Worm (Caenorhabditis elegans) whole organism, L2 larva: ENCODE data around the gene ZC21.10.

Experiments
- C34F6.9 ChIP-seq: fragments of 150-350 bp; optimal IDR thresholded peaks from 2 replicates; lab custom pipeline; 2014; ENCODE audit warnings: missing biosample characterization, missing genetic modification characterization
- F13H6.1 ChIP-seq: sonication (generic microtip); optimal IDR thresholded peaks from 2 replicates; lab custom pipeline; 2016; ENCODE audit warnings: missing genetic modification characterization, missing compliant biosample characterization
- R02D3.7 ChIP-seq: fragments of 150-350 bp; optimal IDR thresholded peaks from 2 replicates; lab custom pipeline; 2014; ENCODE audit warnings: missing biosample characterization, missing genetic modification characterization
- Y55F3AM.14 ChIP-seq: fragments of 200-800 bp; sonication (Bioruptor generic); optimal IDR thresholded peaks from 2 replicates; lab custom pipeline; 2018; ENCODE audit warnings: mild to moderate bottlenecking, missing genetic modification characterization, missing compliant biosample characterization
- ZK546.5 ChIP-seq: sonication (generic microtip); optimal IDR thresholded peaks from 2 replicates; lab custom pipeline; 2017; ENCODE audit warnings: missing biosample characterization, missing genetic modification characterization
- alr-1 ChIP-seq: fragments of 150-350 bp; optimal IDR thresholded peaks from 2 replicates; lab custom pipeline; 2014; ENCODE audit warnings: missing biosample characterization, missing genetic modification characterization
- aly-2 ChIP-seq: fragments of 150-350 bp; optimal IDR thresholded peaks from 2 replicates; lab custom pipeline; 2014; ENCODE audit warnings: missing biosample characterization, missing genetic modification characterization
- blmp-1 ChIP-seq: sonication (generic microtip); optimal IDR thresholded peaks from 2 replicates; lab custom pipeline; 2017; ENCODE audit warnings: missing genetic modification characterization, mild to moderate bottlenecking, missing compliant biosample characterization, antibody characterized with exemption, moderate library complexity; ENCODE audit not compliant: insufficient read depth
- ceh-16 ChIP-seq: fragments of 150-350 bp; optimal IDR thresholded peaks from 2 replicates; lab custom pipeline; 2014; ENCODE audit warnings: missing biosample characterization, missing genetic modification characterization
- ceh-82 ChIP-seq: fragments of 150-350 bp; optimal IDR thresholded peaks from 2 replicates; lab custom pipeline; 2014; ENCODE audit warnings: missing biosample characterization, missing genetic modification characterization
- crh-2 ChIP-seq: sonication (generic microtip); optimal IDR thresholded peaks from 2 replicates; lab custom pipeline; 2017; ENCODE audit warnings: missing biosample characterization, missing genetic modification characterization
- dmd-4 ChIP-seq: sonication (generic microtip); optimal IDR thresholded peaks from 2 replicates; lab custom pipeline; 2017; ENCODE audit warnings: missing biosample characterization, missing genetic modification characterization
- egl-27 ChIP-seq: sonication (generic microtip); optimal IDR thresholded peaks from 3 replicates; lab custom pipeline; 2017; ENCODE audit warnings: missing biosample characterization, missing genetic modification reagents, missing genetic modification characterization
- elt-1 ChIP-seq: fragments of 150-350 bp; optimal IDR thresholded peaks from 2 replicates; lab custom pipeline; 2014; ENCODE audit warnings: missing biosample characterization, missing genetic modification characterization
- elt-3 ChIP-seq: sonication (generic microtip); optimal IDR thresholded peaks from 2 replicates; lab custom pipeline; 2017; ENCODE audit warnings: missing biosample characterization, missing genetic modification characterization
- fos-1 ChIP-seq: fragments of 150-350 bp; optimal IDR thresholded peaks from 2 replicates; lab custom pipeline; 2014; ENCODE audit warnings: missing biosample characterization, missing genetic modification characterization
- gmeb-1 ChIP-seq: fragments of 150-350 bp; optimal IDR thresholded peaks from 2 replicates; lab custom pipeline; 2014; ENCODE audit warnings: missing biosample characterization, missing genetic modification characterization
- lin-11 ChIP-seq: fragments of 150-350 bp; sonication (generic microtip); optimal IDR thresholded peaks from 2 replicates; lab custom pipeline; 2014; ENCODE audit warnings: missing biosample characterization, missing genetic modification characterization, inconsistent platforms, mixed read lengths
- mab-5 ChIP-seq: fragments of 150-350 bp; optimal IDR thresholded peaks from 2 replicates; lab custom pipeline; 2014; ENCODE audit warnings: missing biosample characterization, missing genetic modification characterization
- mbf-1 ChIP-seq: sonication (generic microtip); optimal IDR thresholded peaks from 2 replicates; lab custom pipeline; 2017; ENCODE audit warnings: missing biosample characterization, missing genetic modification characterization
- mdl-1 ChIP-seq, 2 experiments: fragments of 150-350 bp in 1 of 2; sonication (generic microtip) in 1 of 2; optimal IDR thresholded peaks; 2 replicates each; lab custom pipeline; 2017; ENCODE audit warnings: missing biosample characterization in 2 of 2, missing genetic modification characterization in 2 of 2
- nhr-10 ChIP-seq: sonication (generic microtip); optimal IDR thresholded peaks from 2 replicates; lab custom pipeline; 2017; ENCODE audit warnings: missing biosample characterization, missing genetic modification characterization
- nhr-11 ChIP-seq: fragments of 150-350 bp; optimal IDR thresholded peaks from 2 replicates; lab custom pipeline; 2014; ENCODE audit warnings: missing biosample characterization, missing genetic modification characterization
- nhr-12 ChIP-seq: fragments of 150-350 bp; optimal IDR thresholded peaks from 2 replicates; lab custom pipeline; 2014; ENCODE audit warnings: missing biosample characterization, missing genetic modification characterization
- nhr-129 ChIP-seq: fragments of 150-350 bp; optimal IDR thresholded peaks from 2 replicates; lab custom pipeline; 2014; ENCODE audit warnings: missing biosample characterization, missing genetic modification characterization
- nhr-21 ChIP-seq: fragments of 150-350 bp; optimal IDR thresholded peaks from 2 replicates; lab custom pipeline; 2014; ENCODE audit warnings: missing biosample characterization, missing genetic modification characterization
- nhr-23 ChIP-seq: fragments of 150-350 bp; optimal IDR thresholded peaks from 2 replicates; lab custom pipeline; 2014; ENCODE audit warnings: missing biosample characterization, missing genetic modification reagents, missing genetic modification characterization
- nhr-237 ChIP-seq: fragments of 150-350 bp; optimal IDR thresholded peaks from 2 replicates; lab custom pipeline; 2014; ENCODE audit warnings: missing biosample characterization, missing genetic modification characterization
- nhr-25 ChIP-seq: fragments of 150-350 bp; sonication (generic microtip); optimal IDR thresholded peaks from 3 replicates; lab custom pipeline; 2014; ENCODE audit warnings: missing biosample characterization, missing genetic modification characterization
- nhr-6 ChIP-seq: fragments of 150-350 bp; optimal IDR thresholded peaks from 2 replicates; lab custom pipeline; 2014; ENCODE audit warnings: missing biosample characterization, missing genetic modification characterization
- nhr-77 ChIP-seq: fragments of 150-350 bp; optimal IDR thresholded peaks from 2 replicates; lab custom pipeline; 2014; ENCODE audit warnings: missing biosample characterization, missing genetic modification characterization
- skn-1 ChIP-seq: sonication (generic microtip); optimal IDR thresholded peaks from 2 replicates; lab custom pipeline; 2017; ENCODE audit warnings: missing biosample characterization, missing genetic modification characterization
- sma-3 ChIP-seq: sonication (generic microtip); optimal IDR thresholded peaks from 2 replicates; lab custom pipeline; 2016; ENCODE audit warnings: missing genetic modification reagents, missing genetic modification characterization, missing compliant biosample characterization
- sma-9 ChIP-seq, 2 experiments: fragments of 150-350 bp in 1 of 2; sonication (generic microtip) in 1 of 2; optimal IDR thresholded peaks; 2 replicates each; lab custom pipeline; 2014 to 2016; ENCODE audit warnings: missing genetic modification characterization in 2 of 2, mild to moderate bottlenecking in 1 of 2, missing biosample characterization in 1 of 2, missing compliant biosample characterization in 1 of 2, missing genetic modification reagents in 1 of 2, moderate library complexity in 1 of 2
- snpc-4 ChIP-seq: fragments of 150-350 bp; optimal IDR thresholded peaks from 2 replicates; lab custom pipeline; 2014; ENCODE audit warnings: missing biosample characterization, missing genetic modification characterization
- unc-55 ChIP-seq: fragments of 150-350 bp; sonication (generic microtip); optimal IDR thresholded peaks from 3 replicates; lab custom pipeline; 2014; ENCODE audit warnings: missing biosample characterization, missing genetic modification reagents, missing genetic modification characterization
- unc-62 ChIP-seq: fragments of 150-350 bp; optimal IDR thresholded peaks from 2 replicates; lab custom pipeline; 2014; ENCODE audit warnings: missing biosample characterization, missing genetic modification reagents, missing genetic modification characterization
- zag-1 ChIP-seq: fragments of 150-350 bp; optimal IDR thresholded peaks from 2 replicates; lab custom pipeline; 2014; ENCODE audit warnings: missing biosample characterization, missing genetic modification characterization
- ztf-1 ChIP-seq: fragments of 200-800 bp; sonication (Bioruptor generic); conservative IDR thresholded peaks from 2 replicates; pipeline ENCODE4 v1.3.6; 2022; ENCODE audit warnings: missing genetic modification characterization, missing compliant biosample characterization
- ztf-11 ChIP-seq: sonication (generic microtip); optimal IDR thresholded peaks from 2 replicates; lab custom pipeline; 2017; ENCODE audit warnings: missing biosample characterization, missing genetic modification characterization
- ztf-4 ChIP-seq: fragments of 150-350 bp; optimal IDR thresholded peaks from 2 replicates; lab custom pipeline; 2014; ENCODE audit warnings: missing biosample characterization, missing genetic modification characterization

Gene ZC21.10

ce11 chrIII:8533900-8534299 is 4.0 kb downstream of the ZC21.10 start:
- TF ChIP-seq C34F6.9 (tag; lab: Kevin White, UChicago): peak; percentile 16
- TF ChIP-seq nhr-10 (tag; lab: Kevin White, UChicago): no peak
- TF ChIP-seq, all 48 proteins: peak for 1

- TF ChIP-seq elt-3 (tag; lab: Kevin White, UChicago): no peak
- no peak for TF ChIP-seq F13H6.1 (tag; lab: Kevin White, UChicago)
- TF ChIP-seq, all 48 proteins: peak for 0
Observed at ce11 chrIII:8534647-8535181, 4.8 kb downstream of the ZC21.10 start, which contains the start of gene trp-1. Gene trp-1 (plus strand): TSS chrIII:8535131.

- TF ChIP-seq lin-11 (tag; lab: Kevin White, UChicago) (no peak), sma-3 (no peak), nhr-129 (no peak), nhr-237 (tag; lab: Kevin White, UChicago) (no peak), egl-27 (tag; lab: Kevin White, UChicago) (no peak)
Observed at ce11 chrIII:8535445-8535844, 5.6 kb downstream of the ZC21.10 start.

ce11 chrIII:8545515-8545914 is 15.6 kb downstream of the ZC21.10 start, which contains the start of gene ZC21.6:
Gene ZC21.6 (minus strand): TSS chrIII:8545615.
- TF ChIP-seq nhr-77 (no peak), nhr-6 (tag; lab: Kevin White, UChicago) (no peak), zag-1 (tag; lab: Kevin White, UChicago) (no peak), sma-3 (no peak), sma-9 (GFP tag; optimal IDR thresholded peaks at IDR 0.05; lab: Kevin White, UChicago) (no peak), sma-9 (tag; optimal IDR thresholded peaks at IDR 0.05; lab: Kevin White, UChicago) (no peak), ceh-16 (tag; lab: Kevin White, UChicago) (no peak), fos-1 (no peak), unc-55 (no peak), nhr-25 (tag; lab: Kevin White, UChicago) (no peak), blmp-1 (no peak), alr-1 (tag; lab: Kevin White, UChicago) (no peak), ztf-11 (tag; lab: Kevin White, UChicago) (no peak), elt-1 (tag; lab: Kevin White, UChicago) (no peak), ztf-4 (tag; lab: Kevin White, UChicago) (no peak), ZK546.5 (tag; lab: Kevin White, UChicago) (no peak), R02D3.7 (tag; lab: Kevin White, UChicago) (no peak)
- TF ChIP-seq, all 48 proteins: peak for 0

ce11 chrIII:8551705-8552104 is 21.8 kb downstream of the ZC21.10 start:
- TF ChIP-seq elt-1 (tag; lab: Kevin White, UChicago): no peak

- TF ChIP-seq ztf-1: no peak
- TF ChIP-seq ZK546.5 (tag; lab: Kevin White, UChicago): no peak
- TF ChIP-seq Y55F3AM.14 (GFP tag; lab: Kevin White, UChicago): no peak
- peak; percentile 99 for TF ChIP-seq skn-1
- no peak for TF ChIP-seq aly-2
- no peak for TF ChIP-seq lin-11 (tag; lab: Kevin White, UChicago)
- TF ChIP-seq alr-1 (tag; lab: Kevin White, UChicago): no peak
- no peak for TF ChIP-seq nhr-23 (tag; lab: Kevin White, UChicago)
- TF ChIP-seq nhr-11: no peak
- peak; percentile 53 for TF ChIP-seq sma-9 (GFP tag; optimal IDR thresholded peaks at IDR 0.05; lab: Kevin White, UChicago)
- TF ChIP-seq sma-9 (tag; optimal IDR thresholded peaks at IDR 0.05; lab: Kevin White, UChicago): no peak
- TF ChIP-seq ztf-11 (tag; lab: Kevin White, UChicago): no peak
- TF ChIP-seq mbf-1 (tag; lab: Kevin White, UChicago): no peak
- no peak for TF ChIP-seq sma-3
- TF ChIP-seq nhr-12 (tag; lab: Kevin White, UChicago): no peak
- peak; percentile 30 for TF ChIP-seq C34F6.9 (tag; lab: Kevin White, UChicago)
- no peak for TF ChIP-seq gmeb-1
- TF ChIP-seq nhr-10 (tag; lab: Kevin White, UChicago): no peak
- TF ChIP-seq crh-2 (tag; lab: Kevin White, UChicago): no peak
- no peak for TF ChIP-seq ceh-82 (tag; lab: Kevin White, UChicago)
- TF ChIP-seq mab-5 (tag; lab: Kevin White, UChicago): no peak
- TF ChIP-seq nhr-6 (tag; lab: Kevin White, UChicago): no peak
- TF ChIP-seq elt-1 (tag; lab: Kevin White, UChicago): no peak
- TF ChIP-seq dmd-4 (tag; lab: Kevin White, UChicago): no peak
- TF ChIP-seq snpc-4 (tag; lab: Kevin White, UChicago): no peak
- TF ChIP-seq unc-62 (GFP tag; lab: Kevin White, UChicago): no peak
- TF ChIP-seq zag-1 (tag; lab: Kevin White, UChicago): no peak
- TF ChIP-seq ceh-16 (tag; lab: Kevin White, UChicago): no peak
- no peak for TF ChIP-seq blmp-1
- TF ChIP-seq F13H6.1 (tag; lab: Kevin White, UChicago): no peak
- no peak for TF ChIP-seq nhr-21 (tag; lab: Kevin White, UChicago)
- TF ChIP-seq egl-27 (tag; lab: Kevin White, UChicago): no peak
- TF ChIP-seq fos-1: peak; percentile 40
- TF ChIP-seq mdl-1 (tag; optimal IDR thresholded peaks at IDR 0.05; lab: Kevin White, UChicago): no peak
Observed at ce11 chrIII:8552125-8552524, 22.3 kb downstream of the ZC21.10 start, which contains the start of gene C02D5.4. Gene C02D5.4 (plus strand): TSS chrIII:8552165.
